Fruit fly (Drosophila melanogaster): ENCODE results near the gene Rpn12R.

Gene Rpn12R

dm6 chr3L:14999284-15000019 is 42.9 kb downstream of the Rpn12R start, which contains the start of the genes mRpL39 and Prosbeta2 (continued):
- TF ChIP-seq NFAT (GFP tag; IDR thresholded peaks at IDR 0.05) (peak; percentile 58; the same call in 1 of the 2 replicates), CG18599 (GFP tag; optimal IDR thresholded peaks at IDR 0.05) (peak; percentile 58), knrl (GFP tag; IDR thresholded peaks at IDR 0.05; ENCODE audit: partially characterized antibody) (peak; percentile 99), zfh1 (GFP tag; IDR thresholded peaks at IDR 0.05) (peak; percentile 68; the same call in 2 of the 3 replicates), hbn (GFP tag; IDR thresholded peaks at IDR 0.05; ENCODE audit: partially characterized antibody) (peak; percentile 92), Antp (GFP tag; optimal IDR thresholded peaks at IDR 0.05) (no peak), az2 (GFP tag; optimal IDR thresholded peaks at IDR 0.05) (no peak), CG2889 (GFP tag; IDR thresholded peaks at IDR 0.05) (no peak), CG7987 (GFP tag; optimal IDR thresholded peaks at IDR 0.05) (no peak), CG8944 (GFP tag; optimal IDR thresholded peaks at IDR 0.05) (no peak), bigmax (GFP tag; optimal IDR thresholded peaks at IDR 0.05) (no peak), lmd (GFP tag; IDR thresholded peaks at IDR 0.05) (peak; percentile 75), fu2 (GFP tag; optimal IDR thresholded peaks at IDR 0.05) (no peak), bbx (GFP tag; IDR thresholded peaks at IDR 0.05; ENCODE audit: partially characterized antibody) (peak; percentile 86), CG13424 (tag; optimal IDR thresholded peaks at IDR 0.05) (no peak), CG12155 (GFP tag; optimal IDR thresholded peaks at IDR 0.05) (no peak), cg (GFP tag; optimal IDR thresholded peaks at IDR 0.05) (no peak), Atf-2 (GFP tag; optimal IDR thresholded peaks at IDR 0.05) (no peak), NC2β (GFP tag; optimal IDR thresholded peaks at IDR 0.05) (no peak), pb (GFP tag; optimal IDR thresholded peaks at IDR 0.05) (no peak), slbo (GFP tag; IDR thresholded peaks at IDR 0.05) (peak; percentile 68), CG6175 (GFP tag; IDR thresholded peaks at IDR 0.05) (no peak), NfI (GFP tag; optimal IDR thresholded peaks at IDR 0.05) (no peak), Dll (GFP tag; IDR thresholded peaks at IDR 0.05; ENCODE audit: partially characterized antibody) (peak; percentile 99), oc (tag; optimal IDR thresholded peaks at IDR 0.05) (no peak), Sox100B (GFP tag; optimal IDR thresholded peaks at IDR 0.05) (peak; percentile 58), CG1603 (tag; optimal IDR thresholded peaks at IDR 0.05) (no peak), Fer1 (GFP tag; optimal IDR thresholded peaks at IDR 0.05) (no peak), mirr (GFP tag; optimal IDR thresholded peaks at IDR 0.05) (no peak), CG10543 (GFP tag; optimal IDR thresholded peaks at IDR 0.05) (peak; percentile 15), chif (GFP tag; optimal IDR thresholded peaks at IDR 0.05) (no peak), vfl (GFP tag; optimal IDR thresholded peaks at IDR 0.05) (no peak), CG13287 (GFP tag; IDR thresholded peaks at IDR 0.05; ENCODE audit: partially characterized antibody) (peak; percentile 98), CG33557 (GFP tag; optimal IDR thresholded peaks at IDR 0.05) (no peak), CG31365 (tag; optimal IDR thresholded peaks at IDR 0.05) (no peak), BtbVII (GFP tag; optimal IDR thresholded peaks at IDR 0.05) (peak; percentile 20), CG7963 (GFP tag; IDR thresholded peaks at IDR 0.05; ENCODE audit: partially characterized antibody) (peak; percentile 57; the same call in 2 of the 3 replicates), prd (optimal IDR thresholded peaks at IDR 0.05) (no peak), prd (GFP tag; IDR thresholded peaks at IDR 0.05) (peak; percentile 78), grau (tag; optimal IDR thresholded peaks at IDR 0.05) (no peak), Sry-δ (GFP tag; optimal IDR thresholded peaks at IDR 0.05) (peak; percentile 92), ATbp (GFP tag; optimal IDR thresholded peaks at IDR 0.05) (peak; percentile 13), B-H2 (GFP tag; optimal IDR thresholded peaks at IDR 0.05) (no peak), CG3726 (GFP tag; IDR thresholded peaks at IDR 0.05) (no peak), CG17359 (tag; optimal IDR thresholded peaks at IDR 0.05) (peak; percentile 15), CG16863 (GFP tag; optimal IDR thresholded peaks at IDR 0.05) (no peak), jing (GFP tag; optimal IDR thresholded peaks at IDR 0.05) (no peak), CG4854 (GFP tag; optimal IDR thresholded peaks at IDR 0.05) (no peak), Awh (GFP tag; IDR thresholded peaks at IDR 0.05) (0 out of 2 replicates have a peak, but pooled peaks have one; percentile 56)
